Worm (Caenorhabditis elegans) whole organism, dauer: ENCODE data around the gene B0513.90.

Experiments used
- unc-62 ChIP-seq: sonication (generic microtip); optimal IDR thresholded peaks from 2 replicates; lab custom pipeline; 2017; ENCODE audit warnings: missing biosample characterization, missing genetic modification reagents, missing genetic modification characterization

The B0513.90 gene

ce11 chrIV:13866754-13867153, at the start of gene B0513.90:
B0513.90 (plus strand) TSS chrIV:13867054.
- TF ChIP-seq unc-62, result no peak

ce11 chrIV:13820862-13821261, 46.0 kb upstream of the B0513.90 start, which contains the start of gene Y45F10D.15:
Y45F10D.15 (minus strand) TSS chrIV:13820962.
- no peak for TF ChIP-seq unc-62

- TF ChIP-seq unc-62, result no peak
These were observed 40.5 kb upstream of the B0513.90 start for ce11 chrIV:13826363-13826762.

- no peak for TF ChIP-seq unc-62
These were observed 39.3 kb upstream of the B0513.90 start, which contains the start of gene rga-5 for ce11 chrIV:13827586-13827985. rga-5 (plus strand) TSS chrIV:13827886.

- TF ChIP-seq unc-62, result no peak
These were observed 32.3 kb upstream of the B0513.90 start for ce11 chrIV:13834394-13835129.

ce11 chrIV:13836290-13836689, 30.6 kb upstream of the B0513.90 start, which contains the start of gene H08M01.1:
H08M01.1 (minus strand) TSS chrIV:13836390.
- TF ChIP-seq unc-62, result no peak

ce11 chrIV:13838296-13838695, 28.6 kb upstream of the B0513.90 start:
- TF ChIP-seq unc-62, result no peak

ce11 chrIV:13860459-13860858, 6.4 kb upstream of the B0513.90 start:
- no peak for TF ChIP-seq unc-62

- TF ChIP-seq unc-62, result no peak
These were observed 1.7 kb upstream of the B0513.90 start, which contains the start of gene vamp-8 for ce11 chrIV:13865172-13865571. vamp-8 (minus strand) TSS chrIV:13865196.

ce11 chrIV:13870085-13870484, 3.2 kb downstream of the B0513.90 start:
- TF ChIP-seq unc-62, result no peak

- no peak for TF ChIP-seq unc-62
These were observed 9.8 kb downstream of the B0513.90 start, which contains the start of gene prdh-1 for ce11 chrIV:13876565-13877153. prdh-1 (minus strand) TSS chrIV:13876615.

- no peak for TF ChIP-seq unc-62
These were observed 10.9 kb downstream of the B0513.90 start for ce11 chrIV:13877707-13878106.

- no peak for TF ChIP-seq unc-62
These were observed 11.3 kb downstream of the B0513.90 start for ce11 chrIV:13878123-13878522.

ce11 chrIV:13878738-13879137, 11.9 kb downstream of the B0513.90 start:
- no peak for TF ChIP-seq unc-62

ce11 chrIV:13879851-13880250, 13.0 kb downstream of the B0513.90 start, which contains the start of gene B0513.4:
B0513.4 (plus strand) TSS chrIV:13880151.
- TF ChIP-seq unc-62, result no peak

ce11 chrIV:13880370-13880769, 13.5 kb downstream of the B0513.90 start:
- no peak for TF ChIP-seq unc-62

- no peak for TF ChIP-seq unc-62
These were observed 13.9 kb downstream of the B0513.90 start for ce11 chrIV:13880803-13881202.

ce11 chrIV:13881754-13882275, 15.0 kb downstream of the B0513.90 start, which contains the start of gene rpl-29:
rpl-29 (plus strand) TSS chrIV:13882225.
- TF ChIP-seq unc-62, result no peak
